Worm (Caenorhabditis elegans) whole organism, L1 larva: Measurements from ENCODE around the gene Y40H7A.10.

Experiments
- C04F5.9 ChIP-seq: sonication (generic microtip); optimal IDR thresholded peaks from 2 replicates; lab custom pipeline; 2016; ENCODE audit warnings: missing genetic modification characterization, missing compliant biosample characterization
- C16A3.4 ChIP-seq: fragments of 150-350 bp; optimal IDR thresholded peaks from 2 replicates; lab custom pipeline; 2014; ENCODE audit warnings: missing biosample characterization, missing genetic modification characterization
- C34B4.2 ChIP-seq: sonication (generic microtip); optimal IDR thresholded peaks from 2 replicates; lab custom pipeline; 2017; ENCODE audit warnings: mild to moderate bottlenecking, missing genetic modification characterization, missing compliant biosample characterization
- ceh-63 ChIP-seq: fragments of 200-800 bp; sonication (Bioruptor generic); optimal IDR thresholded peaks from 2 replicates; lab custom pipeline; 2018; ENCODE audit warnings: mild to moderate bottlenecking, missing genetic modification characterization, missing compliant biosample characterization
- ceh-88 ChIP-seq: fragments of 200-800 bp; sonication (Bioruptor generic); IDR thresholded peaks from 2 replicates; pipeline ENCODE4 v1.3.6; 2022; ENCODE audit warnings: missing genetic modification characterization, missing compliant biosample characterization
- dpl-1 ChIP-seq, 3 experiments: fragments of 150-350 bp in 2 of 3; sonication (generic microtip) in 1 of 3; optimal IDR thresholded peaks; 2 replicates each; lab custom pipeline; 2014 to 2017; ENCODE audit warnings: missing biosample characterization in 3 of 3, missing genetic modification characterization in 3 of 3, missing genetic modification reagents in 3 of 3
- efl-3 ChIP-seq: fragments of 200-800 bp; sonication (Bioruptor generic); optimal IDR thresholded peaks from 2 replicates; lab custom pipeline; 2018; ENCODE audit warnings: mild to moderate bottlenecking, missing genetic modification characterization, missing compliant biosample characterization
- egl-27 ChIP-seq, 2 experiments: fragments of 150-350 bp in 1 of 2; sonication (generic microtip); optimal IDR thresholded peaks; 3 replicates each; lab custom pipeline; 2017 to 2018; ENCODE audit warnings: missing biosample characterization in 2 of 2, missing genetic modification characterization in 2 of 2, missing genetic modification reagents in 2 of 2
- fkh-8 ChIP-seq: sonication (generic microtip); optimal IDR thresholded peaks from 2 replicates; lab custom pipeline; 2016; ENCODE audit warnings: mild to moderate bottlenecking, missing genetic modification characterization, missing compliant biosample characterization
- hpl-2 ChIP-seq: fragments of 150-350 bp; optimal IDR thresholded peaks from 2 replicates; lab custom pipeline; 2014; ENCODE audit warnings: missing biosample characterization, missing genetic modification reagents, missing genetic modification characterization
- irx-1 ChIP-seq: sonication (generic microtip); optimal IDR thresholded peaks from 2 replicates; lab custom pipeline; 2016; ENCODE audit warnings: missing genetic modification characterization, missing compliant biosample characterization
- isw-1 ChIP-seq: fragments of 200-800 bp; sonication (Bioruptor generic); IDR thresholded peaks from 2 replicates; pipeline ENCODE4 v1.3.6; 2022; ENCODE audit warnings: missing genetic modification characterization, missing compliant biosample characterization
- lin-15B ChIP-seq: fragments of 150-350 bp; sonication (generic microtip); optimal IDR thresholded peaks from 3 replicates; lab custom pipeline; 2014; ENCODE audit warnings: missing biosample characterization, missing genetic modification characterization
- lin-39 ChIP-seq: fragments of 150-350 bp; optimal IDR thresholded peaks from 2 replicates; lab custom pipeline; 2014; ENCODE audit warnings: missing biosample characterization, missing genetic modification reagents, missing genetic modification characterization
- lir-3 ChIP-seq: sonication (generic microtip); optimal IDR thresholded peaks from 2 replicates; lab custom pipeline; 2016; ENCODE audit warnings: mild to moderate bottlenecking, missing genetic modification characterization, moderate library complexity, missing compliant biosample characterization; ENCODE audit not compliant: poor library complexity
- lsy-2 ChIP-seq, 2 experiments: fragments of 150-350 bp; optimal IDR thresholded peaks; 2 replicates each; lab custom pipeline; 2014; ENCODE audit warnings: missing biosample characterization in 2 of 2, missing genetic modification characterization in 2 of 2
- mab-9 ChIP-seq: fragments of 200-800 bp; sonication (Bioruptor generic); IDR thresholded peaks from 2 replicates; pipeline ENCODE4 v1.3.6; 2022; ENCODE audit warnings: missing genetic modification reagents, missing genetic modification characterization, missing compliant biosample characterization
- nhr-85 ChIP-seq: sonication (generic microtip); peaks from one replicate; lab custom pipeline; 2016; ENCODE audit warnings: missing genetic modification characterization, inconsistent platforms, missing compliant biosample characterization
- nhr-90 ChIP-seq: sonication (generic microtip); optimal IDR thresholded peaks from 2 replicates; lab custom pipeline; 2016; ENCODE audit warnings: mild to moderate bottlenecking, missing genetic modification characterization, missing compliant biosample characterization; ENCODE audit not compliant: poor library complexity
- pag-3 ChIP-seq: sonication (generic microtip); optimal IDR thresholded peaks from 2 replicates; lab custom pipeline; 2017; ENCODE audit warnings: missing genetic modification characterization, mild to moderate bottlenecking, missing compliant biosample characterization, antibody characterized with exemption, borderline replicate concordance; ENCODE audit not compliant: insufficient read depth
- snpc-4 ChIP-seq: fragments of 150-350 bp; optimal IDR thresholded peaks from 2 replicates; lab custom pipeline; 2014; ENCODE audit warnings: missing biosample characterization, missing genetic modification characterization
- snu-23 ChIP-seq: sonication (generic microtip); optimal IDR thresholded peaks from 2 replicates; lab custom pipeline; 2016; ENCODE audit warnings: missing genetic modification characterization, missing compliant biosample characterization
- tlp-1 ChIP-seq: fragments of 150-350 bp; optimal IDR thresholded peaks from 2 replicates; lab custom pipeline; 2014; ENCODE audit warnings: missing biosample characterization, missing genetic modification characterization
- vab-15 ChIP-seq: sonication (generic microtip); optimal IDR thresholded peaks from 2 replicates; lab custom pipeline; 2017; ENCODE audit warnings: missing genotype, mild to moderate bottlenecking, missing genetic modification characterization, missing compliant biosample characterization
- zag-1 ChIP-seq: fragments of 150-350 bp; optimal IDR thresholded peaks from 2 replicates; lab custom pipeline; 2014; ENCODE audit warnings: missing biosample characterization, missing genetic modification characterization
- zip-4 ChIP-seq: fragments of 200-800 bp; sonication (Bioruptor generic); optimal IDR thresholded peaks from 2 replicates; lab custom pipeline; 2018; ENCODE audit warnings: mild to moderate bottlenecking, missing genetic modification characterization, moderate library complexity, missing compliant biosample characterization
- ztf-4 ChIP-seq: fragments of 150-350 bp; optimal IDR thresholded peaks from 2 replicates; lab custom pipeline; 2014; ENCODE audit warnings: missing biosample characterization, missing genetic modification characterization

The Y40H7A.10 gene

DNA sequence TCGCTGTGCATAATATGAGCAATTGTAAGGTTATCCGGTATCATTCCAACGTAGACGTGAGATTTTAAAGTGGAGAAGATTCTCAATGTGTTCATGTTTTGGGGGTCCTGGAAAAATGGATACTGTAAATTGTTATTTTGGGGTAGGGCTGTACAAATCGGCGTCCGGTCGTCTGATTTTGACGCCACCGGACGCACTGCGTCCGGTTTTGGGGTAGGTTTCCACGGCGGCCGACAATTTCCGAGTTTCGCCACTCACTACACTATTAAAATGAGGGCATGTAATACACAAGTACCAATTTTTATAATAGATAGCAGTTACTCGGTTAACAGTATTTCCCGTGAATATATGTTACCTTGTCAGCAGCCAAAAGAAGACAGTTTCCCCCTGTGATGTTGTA lies 47.0 kb downstream of the Y40H7A.10 start:
- TF ChIP-seq ztf-4 (no peak), C34B4.2 (tag; lab: Kevin White, UChicago) (no peak), tlp-1 (tag; lab: Kevin White, UChicago) (no peak), fkh-8 (no peak), egl-27 (tag; optimal IDR thresholded peaks at IDR 0.05; lab: Kevin White, UChicago) (no peak), hpl-2 (no peak), nhr-85 (tag; lab: Kevin White, UChicago) (no peak), efl-3 (GFP tag; lab: Kevin White, UChicago) (no peak)

DNA sequence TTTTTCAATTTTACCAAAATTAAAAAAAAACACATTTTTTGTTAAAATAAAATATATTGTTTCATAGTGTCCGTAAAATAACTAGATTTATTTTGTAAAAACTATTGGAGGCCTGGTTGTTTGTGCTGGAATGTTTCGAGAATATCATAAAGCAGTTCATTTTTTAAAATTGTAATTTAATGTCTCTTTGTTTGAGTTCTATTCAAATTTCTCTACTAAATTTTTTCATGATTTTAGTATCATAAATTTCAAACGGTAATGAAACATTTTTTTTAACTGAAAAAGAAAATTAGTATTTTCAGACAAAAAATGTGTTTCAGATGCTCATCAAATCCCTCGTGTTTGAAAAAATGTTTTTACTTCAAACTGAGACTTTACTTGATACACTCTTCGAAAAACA lies 49.8 kb downstream of the Y40H7A.10 start:
- TF ChIP-seq vab-15 (tag; lab: Kevin White, UChicago) (no peak), pag-3 (tag; lab: Kevin White, UChicago) (no peak), nhr-90 (tag; lab: Kevin White, UChicago) (no peak), lsy-2 (tag; optimal IDR thresholded peaks at IDR 0.05; lab: Kevin White, UChicago) (no peak), mab-9 (GFP tag; lab: Robert Waterston, UW) (no peak), ceh-88 (no peak), lin-15B (tag; lab: Kevin White, UChicago) (no peak), C04F5.9 (no peak), C16A3.4 (tag; lab: Kevin White, UChicago) (no peak), snu-23 (GFP tag; lab: Kevin White, UChicago) (no peak), zag-1 (tag; lab: Kevin White, UChicago) (no peak), zip-4 (GFP tag; lab: Kevin White, UChicago) (no peak), irx-1 (tag; lab: Kevin White, UChicago) (no peak), lir-3 (tag; lab: Kevin White, UChicago) (no peak), ceh-63 (no peak), egl-27 (tag; optimal IDR thresholded peaks at IDR 0.05; lab: Kevin White, UChicago) (no peak), isw-1 (GFP tag; lab: Robert Waterston, UW) (no peak), snpc-4 (tag; lab: Kevin White, UChicago) (no peak), dpl-1 (GFP tag; optimal IDR thresholded peaks at IDR 0.05; lab: Kevin White, UChicago) (no peak), lin-39 (tag; lab: Kevin White, UChicago) (no peak)
